Worm (Caenorhabditis elegans) whole organism, L2 larva: ENCODE measurements around the gene K08D9.10.

Experiments used
- aly-2 ChIP-seq: fragments of 150-350 bp; optimal IDR thresholded peaks from 2 replicates; lab custom pipeline; 2014; ENCODE audit warnings: missing biosample characterization, missing genetic modification characterization
- egl-27 ChIP-seq: sonication (generic microtip); optimal IDR thresholded peaks from 3 replicates; lab custom pipeline; 2017; ENCODE audit warnings: missing biosample characterization, missing genetic modification reagents, missing genetic modification characterization
- lsy-2 ChIP-seq, 2 experiments: fragments of 150-350 bp in 1 of 2; sonication (generic microtip) in 1 of 2; optimal IDR thresholded peaks; 2 replicates each; lab custom pipeline; 2014 to 2017; ENCODE audit warnings: missing biosample characterization in 2 of 2, missing genetic modification characterization in 2 of 2
- mdl-1 ChIP-seq, 2 experiments: fragments of 150-350 bp in 1 of 2; sonication (generic microtip) in 1 of 2; optimal IDR thresholded peaks; 2 replicates each; lab custom pipeline; 2017; ENCODE audit warnings: missing biosample characterization in 2 of 2, missing genetic modification characterization in 2 of 2
- nhr-21 ChIP-seq: fragments of 150-350 bp; optimal IDR thresholded peaks from 2 replicates; lab custom pipeline; 2014; ENCODE audit warnings: missing biosample characterization, missing genetic modification characterization
- nhr-237 ChIP-seq: fragments of 150-350 bp; optimal IDR thresholded peaks from 2 replicates; lab custom pipeline; 2014; ENCODE audit warnings: missing biosample characterization, missing genetic modification characterization
- skn-1 ChIP-seq: sonication (generic microtip); optimal IDR thresholded peaks from 2 replicates; lab custom pipeline; 2017; ENCODE audit warnings: missing biosample characterization, missing genetic modification characterization
- snpc-4 ChIP-seq: fragments of 150-350 bp; optimal IDR thresholded peaks from 2 replicates; lab custom pipeline; 2014; ENCODE audit warnings: missing biosample characterization, missing genetic modification characterization
- unc-55 ChIP-seq: fragments of 150-350 bp; sonication (generic microtip); optimal IDR thresholded peaks from 3 replicates; lab custom pipeline; 2014; ENCODE audit warnings: missing biosample characterization, missing genetic modification reagents, missing genetic modification characterization
- unc-62 ChIP-seq: fragments of 150-350 bp; optimal IDR thresholded peaks from 2 replicates; lab custom pipeline; 2014; ENCODE audit warnings: missing biosample characterization, missing genetic modification reagents, missing genetic modification characterization
- ztf-11 ChIP-seq: sonication (generic microtip); optimal IDR thresholded peaks from 2 replicates; lab custom pipeline; 2017; ENCODE audit warnings: missing biosample characterization, missing genetic modification characterization

- TF ChIP-seq aly-2 (tag; lab: Kevin White, UChicago) (no peak), nhr-21 (tag; lab: Kevin White, UChicago) (no peak), unc-62 (no peak), egl-27 (tag; lab: Kevin White, UChicago) (no peak), nhr-237 (tag; lab: Kevin White, UChicago) (no peak), mdl-1 (tag; optimal IDR thresholded peaks at IDR 0.05; lab: Kevin White, UChicago) (no peak), skn-1 (tag; lab: Kevin White, UChicago) (no peak), ztf-11 (tag; lab: Kevin White, UChicago) (no peak), snpc-4 (no peak), unc-55 (GFP tag; lab: Kevin White, UChicago) (no peak), lsy-2 (tag; optimal IDR thresholded peaks at IDR 0.05; lab: Kevin White, UChicago) (no peak)
Measured at ce11 chrV:3210147-3210546, 20.6 kb upstream of the K08D9.10 start, which contains the start of gene apx-1.
